Fruit fly (Drosophila melanogaster): ENCODE data around the gene CG17224.

dm6 chr2L:3039774-3040173 is 21.7 kb upstream of the CG17224 start, which contains the start of the genes cnir and CG17221:
- TF ChIP-seq D1 (tag; optimal IDR thresholded peaks at IDR 0.05) = no peak
- TF ChIP-seq fd96Ca (GFP tag; IDR thresholded peaks at IDR 0.05) = peak; percentile 60; the same call in 2 of the 3 replicates
- no peak for TF ChIP-seq EcR (GFP tag; optimal IDR thresholded peaks at IDR 0.05)
- no peak for TF ChIP-seq CG32121 (GFP tag; IDR thresholded peaks at IDR 0.05)
- TF ChIP-seq CG14655 (GFP tag; optimal IDR thresholded peaks at IDR 0.05) = no peak
- TF ChIP-seq Ets98B (GFP tag; IDR thresholded peaks at IDR 0.05) = no peak; the same call in 1 of the 2 replicates
- no peak for TF ChIP-seq CG8301 (tag; optimal IDR thresholded peaks at IDR 0.05)
- peak; percentile 73 for TF ChIP-seq Pif1B (GFP tag; optimal IDR thresholded peaks at IDR 0.05)
- no peak for TF ChIP-seq gl (tag; optimal IDR thresholded peaks at IDR 0.05)
